Worm (Caenorhabditis elegans): ENCODE data around the gene Y67D2.5.

- no peak for TF ChIP-seq ztf-29 (GFP tag; IDR thresholded peaks at IDR 0.05)
- TF ChIP-seq ref-1 (GFP tag; conservative IDR thresholded peaks at IDR 0.05) = no peak
Observed at ce11 chrIII:1578566-1578965, 38.5 kb upstream of the Y67D2.5 start.
